Worm (Caenorhabditis elegans) whole organism, L1 larva: ENCODE measurements around the gene sea-1.

ENCODE experiments used
- ama-1 ChIP-seq: fragments of 150-350 bp; optimal IDR thresholded peaks from 2 replicates; lab custom pipeline; 2014
- ztf-4 ChIP-seq: fragments of 150-350 bp; optimal IDR thresholded peaks from 2 replicates; lab custom pipeline; 2014; ENCODE audit warnings: missing biosample characterization, missing genetic modification characterization

ce11 chrII:3705320-3705719 lies 31.9 kb upstream of the sea-1 start, which contains the start of gene srx-108:
- TF ChIP-seq ztf-4 (tag; lab: Kevin White, UChicago) (no peak), ama-1 (lab: Kevin White, UChicago) (no peak)
